Worm (Caenorhabditis elegans) whole organism, midembryonic: ENCODE results near the gene inpp-1.

ENCODE experiments used
- T22C8.4 ChIP-seq: fragments of 200-800 bp; sonication (Bioruptor generic); IDR thresholded peaks from 2 replicates; pipeline ENCODE4 v1.3.6; 2022; ENCODE audit warnings: missing genetic modification characterization, missing compliant biosample characterization
- flt-1 ChIP-seq: fragments of 200-800 bp; sonication (Bioruptor generic); IDR thresholded peaks from 2 replicates; pipeline ENCODE4 v1.3.6; 2022; ENCODE audit warnings: missing genetic modification characterization, missing compliant biosample characterization
- ref-1 ChIP-seq: fragments of 200-800 bp; sonication (Bioruptor generic); conservative IDR thresholded peaks from 2 replicates; pipeline ENCODE4 v1.3.6; 2022; ENCODE audit warnings: missing genetic modification reagents, missing genetic modification characterization, missing compliant biosample characterization
- tab-1 ChIP-seq: fragments of 200-800 bp; sonication (Bioruptor generic); IDR thresholded peaks from 2 replicates; pipeline ENCODE4 v1.3.6; 2022; ENCODE audit warnings: missing genetic modification characterization, missing compliant biosample characterization

ce11 chrIV:10803973-10804372, 30.3 kb upstream of the inpp-1 start:
- TF ChIP-seq flt-1 (no peak), T22C8.4 (GFP tag; lab: Robert Waterston, UW) (no peak), tab-1 (GFP tag; lab: Robert Waterston, UW) (no peak), ref-1 (GFP tag; lab: Robert Waterston, UW) (no peak)
